Fruit fly (Drosophila melanogaster) whole organism, wandering third instar larva: ENCODE results near the gene CG34290.

Experiments used
- Abd-B ChIP-seq: fragments of >200 bp; optimal IDR thresholded peaks from 2 replicates; lab custom pipeline; 2017; ENCODE audit warnings: missing biosample characterization, missing genetic modification characterization
- CG32264 ChIP-seq: fragments of 200-800 bp; sonication (Bioruptor generic); optimal IDR thresholded peaks from 2 replicates; lab custom pipeline; 2016; ENCODE audit warnings: missing biosample characterization, missing genetic modification characterization
- CG9705 ChIP-seq: fragments of 200-800 bp; sonication (Bioruptor generic); optimal IDR thresholded peaks from 2 replicates; lab custom pipeline; 2018; ENCODE audit warnings: missing biosample characterization, mild to moderate bottlenecking, missing genetic modification characterization
- CrebA ChIP-seq: fragments of 200-800 bp; sonication (Bioruptor generic); optimal IDR thresholded peaks from 2 replicates; lab custom pipeline; 2016; ENCODE audit warnings: missing biosample characterization, mild to moderate bottlenecking, missing genetic modification characterization, borderline replicate concordance
- Dfd ChIP-seq: fragments of >200 bp; optimal IDR thresholded peaks from 2 replicates; lab custom pipeline; 2017; ENCODE audit warnings: missing biosample characterization, missing genetic modification characterization
- Dif ChIP-seq: fragments of 200-275, 200-300 bp; sonication (Bioruptor generic); optimal IDR thresholded peaks from 2 replicates; lab custom pipeline; 2018; ENCODE audit warnings: missing biosample characterization, missing genetic modification characterization; ENCODE audit not compliant: partially characterized antibody
- GATAd ChIP-seq: sonication (Bioruptor generic); optimal IDR thresholded peaks from 2 replicates; lab custom pipeline; 2016; ENCODE audit warnings: missing biosample characterization, missing genetic modification characterization
- HLH106 ChIP-seq: fragments of 200-800 bp; optimal IDR thresholded peaks from 3 replicates; lab custom pipeline; 2019; ENCODE audit warnings: missing biosample characterization, mild to moderate bottlenecking, missing genetic modification characterization, moderate library complexity
- Hnf4 ChIP-seq: fragments of 200-800 bp; sonication (Bioruptor generic); optimal IDR thresholded peaks from 2 replicates; lab custom pipeline; 2016; ENCODE audit warnings: missing biosample characterization, mild to moderate bottlenecking, missing genetic modification characterization
- Hr78 ChIP-seq: fragments of >200 bp; optimal IDR thresholded peaks from 2 replicates; lab custom pipeline; 2017; ENCODE audit warnings: missing biosample characterization, missing genetic modification characterization
- Hr83 ChIP-seq: fragments of 200-300 bp; sonication (Bioruptor generic); optimal IDR thresholded peaks from 2 replicates; lab custom pipeline; 2016; ENCODE audit warnings: missing biosample characterization, mild to moderate bottlenecking, missing genetic modification characterization, moderate library complexity; ENCODE audit not compliant: poor library complexity, severe bottlenecking
- Jra ChIP-seq: sonication (Bioruptor generic); optimal IDR thresholded peaks from 2 replicates; lab custom pipeline; 2016; ENCODE audit warnings: missing biosample characterization, missing genetic modification characterization
- Mio ChIP-seq: sonication (Bioruptor generic); optimal IDR thresholded peaks from 2 replicates; lab custom pipeline; 2016; ENCODE audit warnings: missing biosample characterization, missing genetic modification characterization
- Myc ChIP-seq: fragments of >200 bp; optimal IDR thresholded peaks from 2 replicates; lab custom pipeline; 2017
- N ChIP-seq: fragments of >200 bp; optimal IDR thresholded peaks from 2 replicates; lab custom pipeline; 2018; ENCODE audit warnings: missing biosample characterization, missing external identifiers, missing genetic modification characterization
- OdsH ChIP-seq: fragments of 200-800 bp; sonication (Bioruptor generic); optimal IDR thresholded peaks from 2 replicates; lab custom pipeline; 2016; ENCODE audit warnings: missing biosample characterization, mild to moderate bottlenecking, missing genetic modification characterization
- Rel ChIP-seq, 2 experiments: fragments of 200-800 bp; sonication (Bioruptor generic) in 1 of 2; optimal IDR thresholded peaks; 2 replicates in 1 of 2; 3 replicates in 1 of 2; lab custom pipeline; 2016 to 2019; ENCODE audit warnings: mild to moderate bottlenecking in 2 of 2, missing biosample characterization in 2 of 2, missing genetic modification characterization in 2 of 2, moderate library complexity in 1 of 2
- Sp1 ChIP-seq: fragments of 200-800 bp; sonication (Bioruptor generic); optimal IDR thresholded peaks from 3 replicates; lab custom pipeline; 2019; ENCODE audit warnings: missing biosample characterization, mild to moderate bottlenecking, missing genetic modification characterization, moderate library complexity
- Vsx2 ChIP-seq: fragments of 200-300, 225-300 bp; sonication (Bioruptor generic); optimal IDR thresholded peaks from 2 replicates; lab custom pipeline; 2018; ENCODE audit warnings: missing biosample characterization, missing genetic modification characterization; ENCODE audit not compliant: partially characterized antibody
- br ChIP-seq: fragments of 200-800 bp; sonication (Bioruptor generic); optimal IDR thresholded peaks from 2 replicates; lab custom pipeline; 2016; ENCODE audit warnings: missing biosample characterization, missing genetic modification characterization
- brk ChIP-seq: fragments of 200-800 bp; sonication (Bioruptor generic); optimal IDR thresholded peaks from 2 replicates; lab custom pipeline; 2016; ENCODE audit warnings: missing biosample characterization, mild to moderate bottlenecking, missing genetic modification characterization
- dl ChIP-seq, 2 experiments: fragments of 175-275, 200-275 bp in 1 of 2; fragments of 200-275 bp in 1 of 2; sonication (Bioruptor generic); optimal IDR thresholded peaks; lab custom pipeline; 2018; ENCODE audit warnings: mild to moderate bottlenecking in 2 of 2, missing biosample characterization in 2 of 2, missing genetic modification characterization in 2 of 2, moderate library complexity in 2 of 2; ENCODE audit not compliant: partially characterized antibody in 2 of 2, insufficient read depth in 1 of 2
- dmrt93B ChIP-seq: fragments of 200-800 bp; sonication (Bioruptor generic); optimal IDR thresholded peaks from 2 replicates; lab custom pipeline; 2018; ENCODE audit warnings: missing biosample characterization, mild to moderate bottlenecking, missing genetic modification characterization
- dsf ChIP-seq: sonication (Bioruptor generic); optimal IDR thresholded peaks from 2 replicates; lab custom pipeline; 2016; ENCODE audit warnings: missing biosample characterization, missing genetic modification characterization, borderline replicate concordance
- ey ChIP-seq: fragments of 200-800 bp; sonication (Bioruptor generic); optimal IDR thresholded peaks from 2 replicates; lab custom pipeline; 2016; ENCODE audit warnings: missing biosample characterization, missing genetic modification characterization
- foxo ChIP-seq, 2 experiments: fragments of 200-800 bp; sonication (Bioruptor generic); optimal IDR thresholded peaks; 2 replicates in 1 of 2; 3 replicates in 1 of 2; lab custom pipeline; 2016 to 2017; ENCODE audit warnings: missing biosample characterization in 2 of 2, missing genetic modification characterization in 2 of 2
- fru ChIP-seq: fragments of 200-800 bp; sonication (Bioruptor generic); optimal IDR thresholded peaks from 3 replicates; lab custom pipeline; 2016; ENCODE audit warnings: missing biosample characterization, mild to moderate bottlenecking, missing genetic modification characterization
- h ChIP-seq: fragments of 200-800 bp; sonication (Bioruptor generic); optimal IDR thresholded peaks from 3 replicates; lab custom pipeline; 2016; ENCODE audit warnings: missing biosample characterization, mild to moderate bottlenecking, missing genetic modification characterization
- jim ChIP-seq: fragments of 175-275, 200-325 bp; sonication (Bioruptor generic); optimal IDR thresholded peaks from 2 replicates; lab custom pipeline; 2016; ENCODE audit warnings: missing biosample characterization, mild to moderate bottlenecking, missing genetic modification characterization
- lola ChIP-seq: fragments of >200 bp; optimal IDR thresholded peaks from 2 replicates; lab custom pipeline; 2017; ENCODE audit warnings: missing biosample characterization, missing genetic modification characterization
- pan ChIP-seq: fragments of >200 bp; optimal IDR thresholded peaks from 2 replicates; lab custom pipeline; 2017
- psq ChIP-seq: fragments of 200-800 bp; sonication (Bioruptor generic); optimal IDR thresholded peaks from 3 replicates; lab custom pipeline; 2017; ENCODE audit warnings: missing biosample characterization, mild to moderate bottlenecking, missing genetic modification characterization, moderate library complexity
- rgr ChIP-seq: fragments of 200-800 bp; sonication (Bioruptor generic); optimal IDR thresholded peaks from 3 replicates; lab custom pipeline; 2016; ENCODE audit warnings: missing biosample characterization, mild to moderate bottlenecking, missing genetic modification characterization
- sage ChIP-seq: fragments of 200-800 bp; sonication (Bioruptor generic); optimal IDR thresholded peaks from 2 replicates; lab custom pipeline; 2016; ENCODE audit warnings: missing biosample characterization, mild to moderate bottlenecking, missing genetic modification characterization
- sv ChIP-seq: fragments of 200-800 bp; sonication (Bioruptor generic); optimal IDR thresholded peaks from 3 replicates; lab custom pipeline; 2016; ENCODE audit warnings: missing biosample characterization, missing genetic modification characterization
- tai ChIP-seq: sonication (Bioruptor generic); optimal IDR thresholded peaks from 2 replicates; lab custom pipeline; 2016; ENCODE audit warnings: missing biosample characterization, missing genetic modification characterization
- usp ChIP-seq: fragments of >200 bp; optimal IDR thresholded peaks from 2 replicates; lab custom pipeline; 2017; ENCODE audit warnings: missing biosample characterization, missing genetic modification characterization
- woc ChIP-seq: sonication (Bioruptor generic); optimal IDR thresholded peaks from 2 replicates; lab custom pipeline; 2016; ENCODE audit warnings: missing biosample characterization, mild to moderate bottlenecking, missing genetic modification characterization

Gene CG34290

DNA sequence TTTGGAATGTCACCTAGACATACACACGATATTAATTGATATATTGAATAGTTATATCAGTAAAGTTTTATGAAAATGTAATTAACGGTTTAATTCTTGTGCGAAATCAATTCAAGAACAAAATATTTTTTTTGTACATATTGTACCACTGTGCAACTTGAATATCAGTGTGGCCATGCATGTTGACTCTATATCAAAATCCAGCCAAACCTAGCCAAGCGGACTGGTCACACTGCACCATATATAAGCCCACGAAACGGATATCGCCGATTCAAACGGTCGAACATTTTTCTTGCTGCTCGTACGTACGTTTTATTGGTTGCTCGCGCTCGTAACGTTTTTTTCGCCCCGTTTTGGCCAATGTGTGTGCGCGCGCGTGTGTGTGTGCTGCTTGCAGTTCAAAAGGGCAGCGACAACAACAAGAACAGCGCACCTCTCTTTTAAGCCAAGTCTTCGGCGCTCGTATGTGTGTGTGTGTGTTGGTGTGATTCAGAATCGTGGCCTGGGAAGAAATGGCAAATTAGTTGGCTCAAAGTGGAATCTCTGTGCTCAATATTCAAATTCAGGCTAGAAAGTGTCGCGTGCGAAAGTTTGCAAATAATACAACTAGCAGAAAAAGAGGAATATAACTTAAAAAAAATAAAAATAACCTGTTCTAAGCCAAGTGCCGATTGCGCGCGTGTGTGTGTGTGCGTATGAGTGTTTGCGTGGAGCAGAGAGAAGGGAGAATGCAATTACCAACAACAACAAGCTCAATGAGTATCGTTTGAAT, 5.4 kb upstream of the CG34290 start, which contains the start of gene crb:
Gene crb (plus strand): TSS at position 295 of the 772 bp plus-strand sequence.
- TF ChIP-seq Myc (lab: Kevin White, UChicago): no peak
- peak; percentile 68 for TF ChIP-seq br
- peak; percentile 61 for TF ChIP-seq fru (GFP tag; lab: Kevin White, UChicago)
- TF ChIP-seq Abd-B (GFP tag; lab: Kevin White, UChicago): no peak
- peak; percentile 14 for TF ChIP-seq CG9705 (GFP tag; lab: Kevin White, UChicago)
- TF ChIP-seq brk (GFP tag; lab: Kevin White, UChicago): no peak
- TF ChIP-seq psq (GFP tag; lab: Kevin White, UChicago): no peak
- TF ChIP-seq dmrt93B (GFP tag; lab: Kevin White, UChicago): no peak
- TF ChIP-seq CG32264 (GFP tag; lab: Kevin White, UChicago): no peak
- no peak for TF ChIP-seq GATAd
- TF ChIP-seq sage: no peak
- TF ChIP-seq Hr83 (GFP tag; lab: Kevin White, UChicago): peak; percentile 80
- TF ChIP-seq woc (GFP tag; lab: Kevin White, UChicago): no peak
- TF ChIP-seq Hr78 (GFP tag; lab: Kevin White, UChicago): no peak
- no peak for TF ChIP-seq Dfd (GFP tag; lab: Kevin White, UChicago)
- TF ChIP-seq dsf (GFP tag; lab: Kevin White, UChicago): no peak
- no peak for TF ChIP-seq usp (GFP tag; lab: Kevin White, UChicago)
- TF ChIP-seq lola (GFP tag; lab: Kevin White, UChicago): no peak
- TF ChIP-seq h (GFP tag; lab: Kevin White, UChicago): peak; percentile 65
- no peak for TF ChIP-seq pan (lab: Kevin White, UChicago)
- no peak for TF ChIP-seq N (GFP tag; lab: Kevin White, UChicago)
- TF ChIP-seq HLH106 (tag; lab: Kevin White, UChicago): peak; percentile 43
- TF ChIP-seq sv (GFP tag; lab: Kevin White, UChicago): peak; percentile 37
- no peak for TF ChIP-seq dl (GFP tag; optimal IDR thresholded peaks at IDR 0.05; lab: Kevin White, UChicago; ENCODE audit: insufficient read depth in 1 of 2, partially characterized antibody in 2 of 2)
- peak; percentile 43 for TF ChIP-seq ey (GFP tag; lab: Kevin White, UChicago)
- peak; percentile 67 for TF ChIP-seq rgr
- no peak for TF ChIP-seq tai (GFP tag; lab: Kevin White, UChicago)
- TF ChIP-seq Rel (GFP tag; optimal IDR thresholded peaks at IDR 0.05; lab: Kevin White, UChicago): no peak
- TF ChIP-seq Rel (tag; optimal IDR thresholded peaks at IDR 0.05; lab: Kevin White, UChicago): peak; percentile 66
- peak in 1 of 2 experiments; percentile 69 for TF ChIP-seq foxo (GFP tag; optimal IDR thresholded peaks at IDR 0.05; lab: Kevin White, UChicago)
- TF ChIP-seq Hnf4 (GFP tag; lab: Kevin White, UChicago): peak; percentile 69
- peak; percentile 45 for TF ChIP-seq Jra (GFP tag; lab: Kevin White, UChicago)
- TF ChIP-seq Dif: peak; percentile 60
- TF ChIP-seq OdsH: peak; percentile 56
- TF ChIP-seq Sp1 (GFP tag; lab: Kevin White, UChicago): peak; percentile 54
- TF ChIP-seq Mio (GFP tag; lab: Kevin White, UChicago): no peak
- TF ChIP-seq jim (GFP tag; lab: Kevin White, UChicago): peak; percentile 39
- TF ChIP-seq CrebA: no peak
- TF ChIP-seq Vsx2 (GFP tag; lab: Kevin White, UChicago): no peak
- TF ChIP-seq, all 38 proteins: peak for 17

DNA sequence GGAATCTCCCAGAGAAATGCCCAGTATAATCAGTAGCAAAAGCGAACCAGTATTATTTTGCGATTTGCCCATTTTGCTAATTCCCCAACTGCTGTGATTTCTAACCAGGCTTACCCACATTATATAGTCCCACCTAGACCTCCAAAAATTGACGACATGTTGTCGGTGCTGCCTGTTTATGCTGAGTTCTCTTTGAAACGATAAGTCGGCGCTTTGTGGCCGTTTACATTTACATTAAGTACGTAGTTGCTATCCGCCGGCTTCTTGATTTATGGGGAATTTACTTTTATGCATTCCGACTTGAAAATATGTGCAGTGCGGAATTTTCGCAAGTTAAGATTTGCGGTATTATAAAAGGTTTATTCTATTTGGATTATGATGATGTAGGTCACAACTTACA, 4.7 kb upstream of the CG34290 start, which contains the start of gene CG5715:
Gene CG5715 (minus strand): TSS at position 101 of the 400 bp plus-strand sequence.
- TF ChIP-seq CG32264 (GFP tag; lab: Kevin White, UChicago) (no peak), dl (GFP tag; optimal IDR thresholded peaks at IDR 0.05; lab: Kevin White, UChicago; ENCODE audit: insufficient read depth in 1 of 2, partially characterized antibody in 2 of 2) (no peak), Myc (lab: Kevin White, UChicago) (no peak), usp (GFP tag; lab: Kevin White, UChicago) (no peak), fru (GFP tag; lab: Kevin White, UChicago) (no peak), HLH106 (tag; lab: Kevin White, UChicago) (no peak), N (GFP tag; lab: Kevin White, UChicago) (no peak), Dfd (GFP tag; lab: Kevin White, UChicago) (no peak), h (GFP tag; lab: Kevin White, UChicago) (no peak), CG9705 (GFP tag; lab: Kevin White, UChicago) (no peak), lola (GFP tag; lab: Kevin White, UChicago) (no peak), Jra (GFP tag; lab: Kevin White, UChicago) (no peak), Hr83 (GFP tag; lab: Kevin White, UChicago) (no peak), sage (no peak), dmrt93B (GFP tag; lab: Kevin White, UChicago) (no peak), Vsx2 (GFP tag; lab: Kevin White, UChicago) (no peak), Hr78 (GFP tag; lab: Kevin White, UChicago) (no peak), tai (GFP tag; lab: Kevin White, UChicago) (no peak)
- TF ChIP-seq, all 38 proteins: peak for 0
